Worm (Caenorhabditis elegans) whole organism, early embryonic: Measurements from ENCODE around the gene nape-2.

ENCODE experiments used
- ama-1 ChIP-seq: fragments of 150-350 bp; optimal IDR thresholded peaks from 2 replicates; lab custom pipeline; 2014
- ceh-13 ChIP-seq: fragments of 200-800 bp; sonication (Bioruptor generic); optimal IDR thresholded peaks from 2 replicates; lab custom pipeline; 2018; ENCODE audit warnings: mild to moderate bottlenecking, missing genetic modification characterization, missing compliant biosample characterization
- ets-7 ChIP-seq: sonication (generic microtip); optimal IDR thresholded peaks from 2 replicates; lab custom pipeline; 2016; ENCODE audit warnings: missing genotype, missing genetic modification characterization, missing compliant biosample characterization
- flt-1 ChIP-seq: fragments of 200-800 bp; sonication (Bioruptor generic); IDR thresholded peaks from 2 replicates; pipeline ENCODE4 v1.3.6; 2022; ENCODE audit warnings: missing genetic modification characterization, missing compliant biosample characterization
- hmbx-1 ChIP-seq: sonication (generic microtip); optimal IDR thresholded peaks from 2 replicates; lab custom pipeline; 2016; ENCODE audit warnings: mild to moderate bottlenecking, missing genetic modification characterization, missing compliant biosample characterization
- hmg-4 ChIP-seq: fragments of 200-800 bp; sonication (Bioruptor generic); optimal IDR thresholded peaks from 2 replicates; lab custom pipeline; 2018; ENCODE audit warnings: mild to moderate bottlenecking, missing genetic modification characterization, missing compliant biosample characterization
- pes-1 ChIP-seq: fragments of 200-800 bp; sonication (Bioruptor generic); IDR thresholded peaks from 2 replicates; pipeline ENCODE4 v1.3.6; 2022; ENCODE audit warnings: missing genetic modification reagents, missing genetic modification characterization, missing compliant biosample characterization
- scrt-1 ChIP-seq: fragments of 200-800 bp; sonication (Bioruptor generic); IDR thresholded peaks from 2 replicates; pipeline ENCODE4 v1.3.6; 2022; ENCODE audit warnings: missing genetic modification characterization, missing compliant biosample characterization
- tra-4 ChIP-seq: sonication (generic microtip); optimal IDR thresholded peaks from 2 replicates; lab custom pipeline; 2017; ENCODE audit warnings: missing genetic modification characterization, missing compliant biosample characterization

- TF ChIP-seq ama-1 (lab: Kevin White, UChicago) (no peak), tra-4 (tag; lab: Kevin White, UChicago) (no peak), hmg-4 (GFP tag; lab: Kevin White, UChicago) (no peak), ets-7 (tag; lab: Kevin White, UChicago) (no peak), ceh-13 (GFP tag; lab: Kevin White, UChicago) (no peak), flt-1 (GFP tag; lab: Robert Waterston, UW) (no peak), scrt-1 (no peak), pes-1 (GFP tag; lab: Robert Waterston, UW) (no peak), hmbx-1 (tag; lab: Kevin White, UChicago) (no peak)
Observed at ce11 chrIV:3721973-3722372, 16.8 kb downstream of the nape-2 start.
